Fruit fly (Drosophila melanogaster): ENCODE results near the gene msd1.
A peak's percentile ranks its signal among the peaks of the same experiment; 100 is the strongest.

Gene msd1

DNA sequence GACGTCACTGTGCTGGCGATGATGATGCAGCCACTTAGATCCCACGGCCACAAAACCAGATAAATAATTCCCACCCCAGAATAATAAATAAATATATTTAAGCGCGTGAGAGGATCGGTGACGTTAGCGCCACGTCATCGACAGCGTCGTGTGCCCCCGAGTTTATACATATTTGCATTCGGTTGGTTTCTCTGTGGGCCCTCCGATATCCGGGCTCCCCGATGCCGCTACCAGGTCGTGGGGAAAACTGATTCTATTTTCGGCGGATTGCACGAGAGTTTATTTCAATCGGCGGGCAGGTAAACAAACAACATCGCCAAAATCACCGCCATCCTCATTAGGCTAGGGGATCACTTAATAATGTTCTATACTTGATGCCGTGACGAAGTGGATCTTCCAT lies 22.7 kb downstream of the msd1 start:
- TF ChIP-seq pan (optimal IDR thresholded peaks at IDR 0.05) (no peak), psq (optimal IDR thresholded peaks at IDR 0.05) (no peak), usp (GFP tag; optimal IDR thresholded peaks at IDR 0.05) (no peak), Dll (optimal IDR thresholded peaks at IDR 0.05) (no peak), EcR (GFP tag; optimal IDR thresholded peaks at IDR 0.05) (no peak), CG8478 (optimal IDR thresholded peaks at IDR 0.05) (no peak)

DNA sequence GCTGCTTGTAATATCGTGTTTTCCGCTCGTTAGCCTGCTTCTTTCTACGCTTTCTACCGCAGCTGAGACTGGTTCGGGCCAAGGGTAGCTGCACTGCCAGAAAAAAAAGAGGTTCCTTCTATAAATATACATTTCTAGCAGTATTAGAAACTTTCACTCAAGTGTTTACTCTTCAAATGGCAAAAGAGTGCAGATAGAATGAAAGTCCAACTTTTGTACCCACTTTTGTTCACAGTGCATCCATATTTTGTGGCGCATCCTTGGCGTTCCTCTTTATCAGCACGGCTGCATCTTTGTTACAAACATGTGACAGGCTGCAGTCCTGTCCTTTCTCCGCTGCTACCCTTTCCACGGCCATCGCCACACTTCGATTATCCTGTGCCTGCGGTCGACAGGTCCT lies 26.8 kb downstream of the msd1 start:
- no peak for TF ChIP-seq CG8478 (optimal IDR thresholded peaks at IDR 0.05)
- no peak for TF ChIP-seq usp (GFP tag; optimal IDR thresholded peaks at IDR 0.05)
- TF ChIP-seq psq (optimal IDR thresholded peaks at IDR 0.05): no peak
- TF ChIP-seq Dll (optimal IDR thresholded peaks at IDR 0.05): no peak

DNA sequence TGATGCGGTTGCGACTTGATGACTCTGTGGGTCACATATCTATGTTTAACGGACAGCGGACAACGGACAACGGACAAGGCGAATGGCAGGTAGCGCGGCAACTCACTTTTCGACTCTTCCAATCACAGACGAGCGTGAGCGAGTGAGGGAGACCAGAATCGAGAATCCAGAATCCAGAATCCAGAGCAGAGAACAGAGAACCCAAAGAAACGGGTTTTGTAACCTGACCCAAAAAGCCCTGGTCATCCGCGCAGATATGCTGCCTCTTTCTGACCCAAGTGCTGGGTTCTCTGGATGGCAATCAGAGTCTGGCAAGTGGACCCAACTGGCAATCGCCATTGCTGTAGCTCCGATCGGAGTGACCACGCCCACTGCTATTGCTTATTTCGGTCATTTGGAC lies 32.8 kb downstream of the msd1 start:
- TF ChIP-seq Dll (optimal IDR thresholded peaks at IDR 0.05): no peak
- no peak for TF ChIP-seq psq (optimal IDR thresholded peaks at IDR 0.05)
- TF ChIP-seq CG8478 (optimal IDR thresholded peaks at IDR 0.05): no peak
- no peak for TF ChIP-seq pan (optimal IDR thresholded peaks at IDR 0.05)
- TF ChIP-seq usp (GFP tag; optimal IDR thresholded peaks at IDR 0.05): no peak
- TF ChIP-seq EcR (GFP tag; optimal IDR thresholded peaks at IDR 0.05): no peak

- TF ChIP-seq pan (optimal IDR thresholded peaks at IDR 0.05): no peak
- TF ChIP-seq CG8478 (optimal IDR thresholded peaks at IDR 0.05): no peak
- TF ChIP-seq psq (optimal IDR thresholded peaks at IDR 0.05): no peak
- no peak for TF ChIP-seq EcR (GFP tag; optimal IDR thresholded peaks at IDR 0.05)
- no peak for TF ChIP-seq Dll (optimal IDR thresholded peaks at IDR 0.05)
- no peak for TF ChIP-seq usp (GFP tag; optimal IDR thresholded peaks at IDR 0.05)
Measured at dm6 chr3L:1366879-1367650, 35.5 kb downstream of the msd1 start.

dm6 chr3L:1368201-1368617 lies 36.7 kb downstream of the msd1 start:
- TF ChIP-seq CG8478 (optimal IDR thresholded peaks at IDR 0.05) (no peak), usp (GFP tag; optimal IDR thresholded peaks at IDR 0.05) (no peak), EcR (GFP tag; optimal IDR thresholded peaks at IDR 0.05) (no peak), pan (optimal IDR thresholded peaks at IDR 0.05) (no peak), Dll (optimal IDR thresholded peaks at IDR 0.05) (no peak), psq (optimal IDR thresholded peaks at IDR 0.05) (no peak)

dm6 chr3L:1370099-1370678 lies 38.6 kb downstream of the msd1 start, which contains the start of gene ru:
Gene ru (plus strand): TSS chr3L:1370628.
- TF ChIP-seq pan (optimal IDR thresholded peaks at IDR 0.05) (no peak), EcR (GFP tag; optimal IDR thresholded peaks at IDR 0.05) (no peak)

- TF ChIP-seq Dll (optimal IDR thresholded peaks at IDR 0.05) (no peak), CG8478 (optimal IDR thresholded peaks at IDR 0.05) (no peak), EcR (GFP tag; optimal IDR thresholded peaks at IDR 0.05) (no peak), psq (optimal IDR thresholded peaks at IDR 0.05) (no peak)
Measured at dm6 chr3L:1370939-1371338, 39.4 kb downstream of the msd1 start.

- TF ChIP-seq CG8478 (optimal IDR thresholded peaks at IDR 0.05): no peak
- TF ChIP-seq usp (GFP tag; optimal IDR thresholded peaks at IDR 0.05): no peak
- TF ChIP-seq psq (optimal IDR thresholded peaks at IDR 0.05): no peak
- TF ChIP-seq pan (optimal IDR thresholded peaks at IDR 0.05): no peak
- TF ChIP-seq Dll (optimal IDR thresholded peaks at IDR 0.05): no peak
Measured at dm6 chr3L:1374438-1375133, 43.0 kb downstream of the msd1 start.

DNA sequence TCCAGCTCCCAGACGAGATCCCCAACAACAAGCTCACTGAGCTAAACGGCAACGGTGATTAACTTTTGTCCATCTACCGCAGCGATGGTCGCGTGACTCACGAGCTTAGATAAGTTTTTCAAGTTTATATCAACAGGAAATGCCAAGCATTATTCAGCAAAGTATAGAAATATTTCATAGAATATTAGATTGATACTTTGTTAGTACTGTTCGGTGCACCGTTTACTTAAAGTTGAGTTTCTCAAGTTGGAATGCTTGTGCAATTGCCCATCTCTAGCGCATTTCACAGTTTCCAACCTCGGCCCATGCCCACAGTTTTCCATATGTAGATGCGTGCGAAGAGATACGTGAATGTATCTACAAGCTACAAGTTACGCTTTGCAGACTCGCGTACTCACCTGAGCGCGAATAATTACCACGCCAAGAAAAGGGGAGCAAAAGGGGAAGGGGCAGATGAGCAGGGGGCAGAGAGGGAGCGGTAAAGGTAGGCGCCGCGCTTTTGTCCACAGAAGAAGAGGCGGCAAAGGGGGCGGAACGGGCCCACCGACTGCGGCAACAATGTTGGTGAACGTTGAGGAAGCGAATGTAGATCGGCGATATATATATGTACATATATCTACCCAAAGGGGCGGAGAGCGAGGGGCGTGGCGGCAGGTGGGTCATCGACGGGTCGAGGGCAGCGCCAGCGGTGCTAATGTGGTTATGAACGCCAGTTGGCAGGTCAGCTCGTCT lies 44.6 kb downstream of the msd1 start:
- TF ChIP-seq Dll (optimal IDR thresholded peaks at IDR 0.05): no peak
- no peak for TF ChIP-seq usp (GFP tag; optimal IDR thresholded peaks at IDR 0.05)
- TF ChIP-seq pan (optimal IDR thresholded peaks at IDR 0.05): no peak
- TF ChIP-seq psq (optimal IDR thresholded peaks at IDR 0.05): no peak
- TF ChIP-seq CG8478 (optimal IDR thresholded peaks at IDR 0.05): no peak
- no peak for TF ChIP-seq EcR (GFP tag; optimal IDR thresholded peaks at IDR 0.05)

DNA sequence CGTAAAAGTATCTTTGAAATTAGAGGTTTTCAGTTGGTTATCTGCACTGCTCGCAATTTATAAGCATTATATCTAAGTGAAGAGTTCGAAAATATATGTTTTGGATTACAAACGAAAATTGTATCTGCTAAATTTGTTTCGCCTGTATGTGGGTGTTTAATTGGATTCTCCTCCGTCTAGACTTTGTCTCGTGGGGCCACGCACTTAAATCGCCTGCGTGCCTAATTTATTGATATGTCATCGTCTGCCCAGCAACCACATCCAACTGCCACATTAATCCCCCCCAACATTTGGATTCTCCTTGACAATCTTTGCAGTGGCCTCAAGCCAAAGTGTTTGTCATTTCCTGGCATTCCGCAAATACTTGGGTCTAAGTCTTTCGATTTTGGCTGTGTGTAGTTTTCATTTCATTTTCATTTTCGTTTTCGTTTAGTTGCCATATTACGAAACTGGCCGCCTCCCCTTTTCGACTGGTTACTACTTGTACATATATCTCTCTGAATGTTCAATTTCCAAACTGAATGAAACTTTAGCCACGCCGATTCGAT lies 46.6 kb downstream of the msd1 start:
- TF ChIP-seq CG8478 (optimal IDR thresholded peaks at IDR 0.05): no peak

DNA sequence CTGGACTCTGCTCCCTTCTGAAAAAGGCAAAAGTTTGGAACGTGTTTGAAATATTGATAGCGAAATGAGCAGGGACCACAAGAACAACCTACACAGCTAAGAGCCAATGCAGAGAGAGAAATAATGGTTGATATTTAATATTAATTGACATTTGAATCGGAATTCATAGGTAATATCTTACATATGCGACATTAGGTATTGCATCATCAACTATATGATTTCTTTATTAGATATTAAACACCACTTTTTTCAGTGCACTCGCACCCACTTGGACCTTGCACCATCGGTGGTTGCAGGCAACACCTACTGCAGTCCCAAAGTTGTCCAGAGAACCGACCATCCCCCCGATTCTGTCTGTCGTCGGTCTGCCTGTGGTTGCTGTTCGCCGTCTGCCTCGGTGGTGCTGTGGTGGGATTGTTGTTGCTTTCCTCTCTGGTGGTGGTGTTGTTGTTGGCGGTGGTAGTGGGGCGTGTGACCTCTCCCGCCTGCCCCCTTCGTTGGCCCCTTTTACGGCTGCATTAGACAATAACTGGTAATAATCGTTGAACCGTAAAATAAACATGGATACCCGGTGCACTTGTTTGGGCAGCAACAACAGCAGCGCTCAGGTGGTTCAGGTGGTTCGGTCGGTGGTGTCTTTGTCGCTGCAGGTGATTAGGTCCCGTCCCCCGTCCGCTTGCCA lies 47.5 kb downstream of the msd1 start:
- TF ChIP-seq CG8478 (optimal IDR thresholded peaks at IDR 0.05) (no peak), EcR (GFP tag; optimal IDR thresholded peaks at IDR 0.05) (peak in 1 of 2 experiments; percentile 22)

Measured in whole organism.